Worm (Caenorhabditis elegans) whole organism, late embryonic: Measurements from ENCODE around the gene W03C9.5.

Source experiments
- K09A11.1 ChIP-seq: sonication (generic microtip); optimal IDR thresholded peaks from 2 replicates; lab custom pipeline; 2017; ENCODE audit warnings: antibody characterized with exemption, mild to moderate bottlenecking, missing genetic modification characterization, missing compliant biosample characterization; ENCODE audit not compliant: insufficient read depth
- T23F11.4 ChIP-seq: fragments of 200-800 bp; sonication (Bioruptor generic); optimal IDR thresholded peaks from 2 replicates; lab custom pipeline; 2018; ENCODE audit warnings: mild to moderate bottlenecking, missing genetic modification characterization, missing compliant biosample characterization
- Y22D7AL.16 ChIP-seq: sonication (generic microtip); optimal IDR thresholded peaks from 2 replicates; lab custom pipeline; 2016; ENCODE audit warnings: missing genetic modification characterization, missing compliant biosample characterization
- ahr-1 ChIP-seq: sonication (generic microtip); optimal IDR thresholded peaks from 2 replicates; lab custom pipeline; 2016; ENCODE audit warnings: missing genetic modification characterization, missing compliant biosample characterization
- ama-1 ChIP-seq: fragments of 150-350 bp; optimal IDR thresholded peaks from 2 replicates; lab custom pipeline; 2014
- ceh-14 ChIP-seq: sonication (generic microtip); optimal IDR thresholded peaks from 2 replicates; lab custom pipeline; 2016; ENCODE audit warnings: missing genotype, missing genetic modification characterization, missing compliant biosample characterization
- ceh-18 ChIP-seq: sonication (generic microtip); optimal IDR thresholded peaks from 2 replicates; lab custom pipeline; 2016; ENCODE audit warnings: missing genetic modification characterization, missing compliant biosample characterization
- ceh-19 ChIP-seq: fragments of 200-800 bp; sonication (Bioruptor generic); optimal IDR thresholded peaks from 2 replicates; lab custom pipeline; 2018; ENCODE audit warnings: mild to moderate bottlenecking, missing genetic modification characterization, missing compliant biosample characterization
- ceh-2 ChIP-seq: sonication (generic microtip); optimal IDR thresholded peaks from 2 replicates; lab custom pipeline; 2016; ENCODE audit warnings: missing genotype, missing genetic modification characterization, missing compliant biosample characterization
- ceh-22 ChIP-seq: sonication (generic microtip); optimal IDR thresholded peaks from 2 replicates; lab custom pipeline; 2017; ENCODE audit warnings: missing biosample characterization, missing genetic modification characterization
- ceh-24 ChIP-seq: sonication (generic microtip); optimal IDR thresholded peaks from 2 replicates; lab custom pipeline; 2016; ENCODE audit warnings: mild to moderate bottlenecking, missing genetic modification characterization, missing compliant biosample characterization
- ceh-31 ChIP-seq: sonication (generic microtip); optimal IDR thresholded peaks from 2 replicates; lab custom pipeline; 2016; ENCODE audit warnings: missing genetic modification characterization, missing compliant biosample characterization
- ceh-34 ChIP-seq: sonication (generic microtip); optimal IDR thresholded peaks from 2 replicates; lab custom pipeline; 2016; ENCODE audit warnings: mild to moderate bottlenecking, missing genetic modification characterization, missing compliant biosample characterization
- che-1 ChIP-seq: sonication (generic microtip); optimal IDR thresholded peaks from 2 replicates; lab custom pipeline; 2016; ENCODE audit warnings: mild to moderate bottlenecking, missing genetic modification characterization, missing compliant biosample characterization
- elt-2 ChIP-seq: sonication (generic microtip); optimal IDR thresholded peaks from 2 replicates; lab custom pipeline; 2016; ENCODE audit warnings: missing genetic modification reagents, missing genetic modification characterization, missing compliant biosample characterization
- fax-1 ChIP-seq: sonication (generic microtip); optimal IDR thresholded peaks from 2 replicates; lab custom pipeline; 2016; ENCODE audit warnings: missing genotype, missing genetic modification characterization, missing compliant biosample characterization
- fkh-6 ChIP-seq: sonication (generic microtip); optimal IDR thresholded peaks from 2 replicates; lab custom pipeline; 2016; ENCODE audit warnings: missing genetic modification characterization, missing compliant biosample characterization
- gmeb-2 ChIP-seq: sonication (generic microtip); optimal IDR thresholded peaks from 2 replicates; lab custom pipeline; 2016; ENCODE audit warnings: missing genetic modification characterization, inconsistent platforms, missing compliant biosample characterization
- hlh-13 ChIP-seq: fragments of 200-800 bp; sonication (Bioruptor generic); optimal IDR thresholded peaks from 2 replicates; lab custom pipeline; 2018; ENCODE audit warnings: mild to moderate bottlenecking, missing genetic modification characterization, missing compliant biosample characterization
- hlh-30 ChIP-seq: sonication (generic microtip); optimal IDR thresholded peaks from 2 replicates; lab custom pipeline; 2017; ENCODE audit warnings: antibody characterized with exemption, missing genetic modification characterization, missing compliant biosample characterization; ENCODE audit not compliant: insufficient read depth
- hlh-8 ChIP-seq: sonication (generic microtip); optimal IDR thresholded peaks from 2 replicates; lab custom pipeline; 2016; ENCODE audit warnings: missing genotype, missing genetic modification characterization, missing compliant biosample characterization
- mec-3 ChIP-seq: sonication (generic microtip); optimal IDR thresholded peaks from 2 replicates; lab custom pipeline; 2016; ENCODE audit warnings: borderline replicate concordance, missing genetic modification characterization, missing compliant biosample characterization
- nfya-1 ChIP-seq: sonication (generic microtip); optimal IDR thresholded peaks from 2 replicates; lab custom pipeline; 2017; ENCODE audit warnings: missing genetic modification characterization, mild to moderate bottlenecking, missing compliant biosample characterization, antibody characterized with exemption, moderate library complexity
- nhr-232 ChIP-seq: sonication (generic microtip); optimal IDR thresholded peaks from 2 replicates; lab custom pipeline; 2016; ENCODE audit warnings: missing genetic modification characterization, missing compliant biosample characterization
- npax-4 ChIP-seq: sonication (generic microtip); optimal IDR thresholded peaks from 2 replicates; lab custom pipeline; 2016; ENCODE audit warnings: missing genetic modification characterization, missing compliant biosample characterization
- odd-2 ChIP-seq: sonication (generic microtip); optimal IDR thresholded peaks from 2 replicates; lab custom pipeline; 2017; ENCODE audit warnings: antibody characterized with exemption, mild to moderate bottlenecking, missing genetic modification characterization, missing compliant biosample characterization
- pag-3 ChIP-seq: sonication (generic microtip); optimal IDR thresholded peaks from 2 replicates; lab custom pipeline; 2016; ENCODE audit warnings: missing compliant biosample characterization, missing genetic modification characterization, borderline replicate concordance
- pat-9 ChIP-seq: fragments of 200-800 bp; sonication (Bioruptor generic); optimal IDR thresholded peaks from 2 replicates; lab custom pipeline; 2018; ENCODE audit warnings: mild to moderate bottlenecking, missing genetic modification characterization, moderate library complexity, missing compliant biosample characterization
- pha-2 ChIP-seq: sonication (generic microtip); optimal IDR thresholded peaks from 2 replicates; lab custom pipeline; 2017; ENCODE audit warnings: mild to moderate bottlenecking, missing genetic modification characterization, missing compliant biosample characterization
- pha-4 ChIP-seq: fragments of 150-350 bp; optimal IDR thresholded peaks from 2 replicates; lab custom pipeline; 2018; ENCODE audit warnings: missing biosample characterization, missing genetic modification reagents, missing genetic modification characterization
- pqm-1 ChIP-seq: sonication (generic microtip); optimal IDR thresholded peaks from 2 replicates; lab custom pipeline; 2016; ENCODE audit warnings: missing genetic modification characterization, missing compliant biosample characterization
- pros-1 ChIP-seq: fragments of 150-350 bp; optimal IDR thresholded peaks from 2 replicates; lab custom pipeline; 2014; ENCODE audit warnings: missing biosample characterization, missing genetic modification reagents, missing genetic modification characterization
- rnt-1 ChIP-seq: sonication (generic microtip); optimal IDR thresholded peaks from 2 replicates; lab custom pipeline; 2016; ENCODE audit warnings: missing genetic modification characterization, missing compliant biosample characterization
- sdc-2 ChIP-seq: sonication (generic microtip); optimal IDR thresholded peaks from 2 replicates; lab custom pipeline; 2016; ENCODE audit warnings: missing genotype, missing genetic modification characterization, missing compliant biosample characterization
- sox-2 ChIP-seq: fragments of 200-800 bp; sonication (Bioruptor generic); IDR thresholded peaks from 2 replicates; pipeline ENCODE4 v1.3.6; 2022; ENCODE audit warnings: missing genetic modification reagents, missing genetic modification characterization, missing compliant biosample characterization
- sox-4 ChIP-seq: sonication (generic microtip); optimal IDR thresholded peaks from 2 replicates; lab custom pipeline; 2017; ENCODE audit warnings: mild to moderate bottlenecking, missing genetic modification characterization, inconsistent platforms, missing compliant biosample characterization
- syd-9 ChIP-seq: sonication (generic microtip); optimal IDR thresholded peaks from 2 replicates; lab custom pipeline; 2016; ENCODE audit warnings: mild to moderate bottlenecking, missing genetic modification characterization, moderate library complexity, missing compliant biosample characterization
- tbx-2 ChIP-seq: sonication (generic microtip); optimal IDR thresholded peaks from 2 replicates; lab custom pipeline; 2016; ENCODE audit warnings: missing genetic modification characterization, missing compliant biosample characterization
- ttx-3 ChIP-seq: sonication (generic microtip); optimal IDR thresholded peaks from 2 replicates; lab custom pipeline; 2016; ENCODE audit warnings: missing genetic modification reagents, missing genetic modification characterization, missing compliant biosample characterization
- unc-3 ChIP-seq, 2 experiments: fragments of 200-800 bp in 1 of 2; sonication (Bioruptor generic) in 1 of 2; sonication (generic microtip) in 1 of 2; conservative IDR thresholded peaks in 1 of 2; optimal IDR thresholded peaks in 1 of 2; 2 replicates each; pipeline versions ENCODE4 v1.3.6 to Lab custom; 2016 to 2022; ENCODE audit warnings: missing compliant biosample characterization in 2 of 2, missing genetic modification characterization in 2 of 2, missing genetic modification reagents in 1 of 2
- unc-86 ChIP-seq: sonication (generic microtip); optimal IDR thresholded peaks from 2 replicates; lab custom pipeline; 2016; ENCODE audit warnings: missing genetic modification characterization, missing compliant biosample characterization
- ztf-16 ChIP-seq: sonication (generic microtip); optimal IDR thresholded peaks from 2 replicates; lab custom pipeline; 2017; ENCODE audit warnings: missing genetic modification characterization, missing compliant biosample characterization

W03C9.5 gene

ce11 chrII:11980110-11980509 lies 12.8 kb upstream of the W03C9.5 start (continued):
- TF ChIP-seq pat-9 (tag; lab: Kevin White, UChicago): no peak
- no peak for TF ChIP-seq sdc-2 (tag; lab: Kevin White, UChicago)
- TF ChIP-seq mec-3: no peak
- TF ChIP-seq unc-86: peak; percentile 19
- TF ChIP-seq gmeb-2 (tag; lab: Kevin White, UChicago): peak; percentile 7
- peak; percentile 83 for TF ChIP-seq ceh-31 (tag; lab: Kevin White, UChicago)
- TF ChIP-seq elt-2 (tag; lab: Kevin White, UChicago): peak; percentile 70
- TF ChIP-seq pqm-1 (tag; lab: Kevin White, UChicago): no peak
- no peak for TF ChIP-seq che-1 (tag; lab: Kevin White, UChicago)
- TF ChIP-seq pha-4: no peak
- no peak for TF ChIP-seq sox-2 (GFP tag; lab: Robert Waterston, UW)
- TF ChIP-seq ceh-14: peak; percentile 78
- peak; percentile 79 for TF ChIP-seq tbx-2 (tag; lab: Kevin White, UChicago)
- TF ChIP-seq npax-4 (tag; lab: Kevin White, UChicago): no peak
- TF ChIP-seq Y22D7AL.16 (tag; lab: Kevin White, UChicago): no peak
- peak; percentile 1 for TF ChIP-seq ceh-18 (tag; lab: Kevin White, UChicago)
- no peak for TF ChIP-seq syd-9 (tag; lab: Kevin White, UChicago)
- no peak for TF ChIP-seq rnt-1
- no peak for TF ChIP-seq nhr-232 (tag; lab: Kevin White, UChicago)
- TF ChIP-seq ceh-2 (tag; lab: Kevin White, UChicago): peak; percentile 59
- peak; percentile 60 for TF ChIP-seq nfya-1 (tag; lab: Kevin White, UChicago)
- TF ChIP-seq ceh-24 (tag; lab: Kevin White, UChicago): no peak
- TF ChIP-seq ceh-34 (tag; lab: Kevin White, UChicago): peak; percentile 47
- no peak for TF ChIP-seq sox-4 (tag; lab: Kevin White, UChicago)
- TF ChIP-seq T23F11.4 (GFP tag; lab: Kevin White, UChicago): no peak
- no peak for TF ChIP-seq fkh-6
- TF ChIP-seq fax-1 (tag; lab: Kevin White, UChicago): peak; percentile 47
- no peak for TF ChIP-seq pha-2
- TF ChIP-seq ahr-1 (tag; lab: Kevin White, UChicago): peak; percentile 52
- TF ChIP-seq unc-3 (GFP tag; conservative IDR thresholded peaks at IDR 0.05; lab: Robert Waterston, UW): 0 out of 2 replicates have a peak, but pooled peaks have one; percentile 13
- peak; percentile 35 for TF ChIP-seq unc-3 (tag; optimal IDR thresholded peaks at IDR 0.05; lab: Kevin White, UChicago)
- TF ChIP-seq ceh-19 (GFP tag; lab: Kevin White, UChicago): peak; percentile 13
- no peak for TF ChIP-seq K09A11.1 (tag; lab: Kevin White, UChicago)

DNA sequence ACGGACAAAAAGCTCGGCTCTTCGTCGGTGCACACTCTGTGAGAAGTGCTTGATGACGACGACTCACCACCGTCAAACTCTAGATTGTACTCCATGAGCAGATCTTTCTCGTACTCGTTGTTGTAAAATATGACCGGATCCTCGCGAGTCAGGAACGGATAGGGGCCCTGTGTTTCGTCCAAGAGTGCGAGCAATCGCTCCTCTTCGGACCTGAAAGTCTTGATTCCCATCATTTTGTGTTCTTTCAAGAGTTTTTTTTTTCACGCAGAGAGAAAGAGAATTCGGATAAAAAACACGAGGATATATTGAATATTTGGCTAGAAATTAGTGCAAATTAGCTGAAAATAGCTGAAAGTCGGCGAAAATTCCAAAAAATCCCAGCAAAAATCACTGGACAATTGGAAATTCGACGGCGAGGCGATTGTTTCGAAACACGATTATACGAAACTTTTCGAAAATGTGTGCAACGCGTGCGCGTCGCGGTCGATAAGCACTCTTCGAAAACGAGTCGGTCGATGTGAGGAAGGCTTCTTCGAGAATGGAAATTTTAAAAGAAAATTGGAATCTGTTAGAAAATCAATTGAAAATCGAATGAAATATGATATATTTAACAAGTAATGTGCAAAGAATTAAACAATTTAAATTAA lies 12.2 kb upstream of the W03C9.5 start, which contains the start of the genes ash-2 and Y17G7B.20:
TSS of gene ash-2 (plus strand) at position 390 of the 647 bp plus-strand sequence.
TSS of gene Y17G7B.20 (minus strand) at position 396 of the 647 bp plus-strand sequence.
- no peak for TF ChIP-seq mec-3
- peak; percentile 45 for TF ChIP-seq ama-1 (lab: Kevin White, UChicago)
- TF ChIP-seq fkh-6: no peak
- TF ChIP-seq gmeb-2 (tag; lab: Kevin White, UChicago): no peak
- no peak for TF ChIP-seq odd-2
- TF ChIP-seq pros-1 (tag; lab: Kevin White, UChicago): no peak
- no peak for TF ChIP-seq ztf-16 (tag; lab: Kevin White, UChicago)
- peak; percentile 14 for TF ChIP-seq ceh-2 (tag; lab: Kevin White, UChicago)
- TF ChIP-seq npax-4 (tag; lab: Kevin White, UChicago): no peak
- no peak for TF ChIP-seq fax-1 (tag; lab: Kevin White, UChicago)
- TF ChIP-seq pag-3: no peak
- TF ChIP-seq hlh-30: no peak
- TF ChIP-seq hlh-8 (tag; lab: Kevin White, UChicago): no peak
- no peak for TF ChIP-seq unc-3 (GFP tag; conservative IDR thresholded peaks at IDR 0.05; lab: Robert Waterston, UW)
- TF ChIP-seq unc-3 (tag; optimal IDR thresholded peaks at IDR 0.05; lab: Kevin White, UChicago): peak; percentile 41
- TF ChIP-seq ceh-22 (tag; lab: Kevin White, UChicago): no peak
- TF ChIP-seq sox-4 (tag; lab: Kevin White, UChicago): no peak
- TF ChIP-seq ttx-3: no peak
- TF ChIP-seq hlh-13 (GFP tag; lab: Kevin White, UChicago): no peak
- no peak for TF ChIP-seq ahr-1 (tag; lab: Kevin White, UChicago)
- TF ChIP-seq nfya-1 (tag; lab: Kevin White, UChicago): peak; percentile 0
- no peak; the same call in 1 of the 2 replicates for TF ChIP-seq sox-2 (GFP tag; lab: Robert Waterston, UW)
